Worm (Caenorhabditis elegans) whole organism, L1 larva: ENCODE data around the gene pch-2.

Experiments used
- ces-1 ChIP-seq: fragments of 150-350 bp; optimal IDR thresholded peaks from 2 replicates; lab custom pipeline; 2014; ENCODE audit warnings: missing biosample characterization, missing genetic modification reagents, missing genetic modification characterization
- dpl-1 ChIP-seq, 3 experiments: fragments of 150-350 bp in 2 of 3; sonication (generic microtip) in 1 of 3; optimal IDR thresholded peaks; 2 replicates each; lab custom pipeline; 2014 to 2017; ENCODE audit warnings: missing biosample characterization in 3 of 3, missing genetic modification characterization in 3 of 3, missing genetic modification reagents in 3 of 3
- efl-1 ChIP-seq, 4 experiments: fragments of 150-350 bp; optimal IDR thresholded peaks in 3 of 4; peaks in 1 of 4; 1 replicate in 1 of 4; 2 replicates in 3 of 4; lab custom pipeline; 2014; ENCODE audit warnings: missing biosample characterization in 2 of 4, missing genetic modification characterization in 2 of 4, missing genetic modification reagents in 2 of 4
- elt-2 ChIP-seq: sonication (generic microtip); optimal IDR thresholded peaks from 2 replicates; lab custom pipeline; 2016; ENCODE audit warnings: missing genetic modification characterization, mild to moderate bottlenecking, inconsistent platforms, missing compliant biosample characterization, missing genetic modification reagents
- hlh-4 ChIP-seq: sonication (generic microtip); optimal IDR thresholded peaks from 2 replicates; lab custom pipeline; 2016; ENCODE audit warnings: mild to moderate bottlenecking, missing genetic modification characterization, missing compliant biosample characterization
- irx-1 ChIP-seq: sonication (generic microtip); optimal IDR thresholded peaks from 2 replicates; lab custom pipeline; 2016; ENCODE audit warnings: missing genetic modification characterization, missing compliant biosample characterization
- mef-2 ChIP-seq: fragments of 150-350 bp; optimal IDR thresholded peaks from 2 replicates; lab custom pipeline; 2014; ENCODE audit warnings: missing biosample characterization, missing genetic modification characterization
- mep-1 ChIP-seq: fragments of 150-350 bp; optimal IDR thresholded peaks from 2 replicates; lab custom pipeline; 2014; ENCODE audit warnings: missing biosample characterization, missing genetic modification characterization
- nhr-77 ChIP-seq: fragments of 150-350 bp; optimal IDR thresholded peaks from 2 replicates; lab custom pipeline; 2014; ENCODE audit warnings: missing biosample characterization, missing genetic modification characterization
- nhr-85 ChIP-seq: sonication (generic microtip); peaks from one replicate; lab custom pipeline; 2016; ENCODE audit warnings: missing genetic modification characterization, inconsistent platforms, missing compliant biosample characterization
- pqm-1 ChIP-seq: sonication (generic microtip); optimal IDR thresholded peaks from 3 replicates; lab custom pipeline; 2017; ENCODE audit warnings: missing biosample characterization, missing genetic modification characterization

The pch-2 gene

ce11 chrII:8205612-8206011 is 47.5 kb downstream of the pch-2 start:
- TF ChIP-seq efl-1 (optimal IDR thresholded peaks at IDR 0.05; lab: Kevin White, UChicago) (no peak), efl-1 (GFP tag; optimal IDR thresholded peaks at IDR 0.05 in 1 of 2; lab: Kevin White, UChicago) (peak in 1 of 2 experiments; percentile 79), dpl-1 (GFP tag; optimal IDR thresholded peaks at IDR 0.05; lab: Kevin White, UChicago) (no peak), elt-2 (peak; percentile 30)

- TF ChIP-seq mep-1 = no peak
- TF ChIP-seq ces-1 (GFP tag; lab: Kevin White, UChicago) = no peak
- TF ChIP-seq pqm-1 (tag; lab: Kevin White, UChicago) = no peak
- no peak for TF ChIP-seq nhr-85 (tag; lab: Kevin White, UChicago)
- no peak for TF ChIP-seq hlh-4 (tag; lab: Kevin White, UChicago)
- TF ChIP-seq nhr-77 (tag; lab: Kevin White, UChicago) = no peak
- no peak for TF ChIP-seq irx-1 (tag; lab: Kevin White, UChicago)
- TF ChIP-seq mef-2 (tag; lab: Kevin White, UChicago) = no peak
Measured at ce11 chrII:8209476-8209875, 51.3 kb downstream of the pch-2 start, which contains the start of gene M110.8. Gene M110.8 (minus strand): TSS chrII:8209576.
